Fruit fly (Drosophila melanogaster) Kc167 (cell line): ENCODE measurements around the gene Uba5.

ENCODE experiments used
- Myc ChIP-seq: fragments of >200 bp; optimal IDR thresholded peaks from 2 replicates; lab custom pipeline; 2017; ENCODE audit warnings: missing external identifiers
- Sin3A ChIP-seq: fragments of >200 bp; optimal IDR thresholded peaks from 2 replicates; lab custom pipeline; 2018; ENCODE audit warnings: missing external identifiers
- h ChIP-seq: fragments of >200 bp; optimal IDR thresholded peaks from 3 replicates; lab custom pipeline; 2018; ENCODE audit warnings: missing external identifiers
- insv ChIP-seq: fragments of >200 bp; optimal IDR thresholded peaks from 3 replicates; lab custom pipeline; 2018; ENCODE audit warnings: missing external identifiers
- psq ChIP-seq: fragments of >200 bp; optimal IDR thresholded peaks from 2 replicates; lab custom pipeline; 2017; ENCODE audit warnings: missing external identifiers
- ttk ChIP-seq: sonication (Bioruptor generic); optimal IDR thresholded peaks from 2 replicates; lab custom pipeline; 2017; ENCODE audit warnings: missing external identifiers

Uba5 gene

dm6 chrX:11491473-11491872 is 8.2 kb downstream of the Uba5 start, which contains the start of gene CG33235:
CG33235 (minus strand) TSS chrX:11491573.
- TF ChIP-seq h (lab: Kevin White, UChicago) = no peak
- no peak for TF ChIP-seq insv
- no peak for TF ChIP-seq Sin3A
- TF ChIP-seq ttk (lab: Kevin White, UChicago) = no peak
- no peak for TF ChIP-seq Myc (lab: Kevin White, UChicago)
- TF ChIP-seq psq = no peak

- TF ChIP-seq h (lab: Kevin White, UChicago) (no peak), ttk (lab: Kevin White, UChicago) (no peak), insv (no peak), Myc (lab: Kevin White, UChicago) (no peak)
These were observed 8.9 kb downstream of the Uba5 start for dm6 chrX:11492205-11492604.

dm6 chrX:11492916-11493590 is 9.7 kb downstream of the Uba5 start, which contains the start of gene Drak:
Drak (plus strand) TSS chrX:11493135.
- TF ChIP-seq psq (no peak), ttk (lab: Kevin White, UChicago) (no peak), h (lab: Kevin White, UChicago) (no peak), Sin3A (no peak), insv (no peak), Myc (lab: Kevin White, UChicago) (no peak)

- no peak for TF ChIP-seq Sin3A
- TF ChIP-seq ttk (lab: Kevin White, UChicago) = no peak
- no peak for TF ChIP-seq Myc (lab: Kevin White, UChicago)
- no peak for TF ChIP-seq insv
- TF ChIP-seq psq = no peak
- no peak for TF ChIP-seq h (lab: Kevin White, UChicago)
These were observed 11.5 kb downstream of the Uba5 start for dm6 chrX:11494731-11495277.

- TF ChIP-seq Myc (lab: Kevin White, UChicago) (no peak), insv (no peak), h (lab: Kevin White, UChicago) (no peak), Sin3A (no peak), ttk (lab: Kevin White, UChicago) (no peak), psq (no peak)
These were observed 12.2 kb downstream of the Uba5 start for dm6 chrX:11495474-11495873.

- TF ChIP-seq h (lab: Kevin White, UChicago) (no peak), psq (no peak), Sin3A (no peak), Myc (lab: Kevin White, UChicago) (no peak), ttk (lab: Kevin White, UChicago) (no peak), insv (no peak)
These were observed 12.9 kb downstream of the Uba5 start for dm6 chrX:11496257-11496656.

dm6 chrX:11498143-11498542 is 14.8 kb downstream of the Uba5 start:
- TF ChIP-seq Myc (lab: Kevin White, UChicago) (no peak), psq (no peak), h (lab: Kevin White, UChicago) (no peak), Sin3A (no peak), insv (no peak), ttk (lab: Kevin White, UChicago) (no peak)

dm6 chrX:11499454-11499853 is 16.1 kb downstream of the Uba5 start:
- TF ChIP-seq Myc (lab: Kevin White, UChicago) (no peak), ttk (lab: Kevin White, UChicago) (no peak)

dm6 chrX:11500284-11500683 is 17.0 kb downstream of the Uba5 start:
- TF ChIP-seq psq = no peak

dm6 chrX:11501221-11501961 is 18.1 kb downstream of the Uba5 start:
- TF ChIP-seq Myc (lab: Kevin White, UChicago) (no peak), psq (no peak), h (lab: Kevin White, UChicago) (no peak), insv (no peak), Sin3A (no peak), ttk (lab: Kevin White, UChicago) (no peak)

dm6 chrX:11503625-11504024 is 20.3 kb downstream of the Uba5 start:
- TF ChIP-seq ttk (lab: Kevin White, UChicago) (no peak), h (lab: Kevin White, UChicago) (no peak), Sin3A (no peak), insv (no peak), Myc (lab: Kevin White, UChicago) (no peak), psq (no peak)

dm6 chrX:11506210-11506609 is 22.9 kb downstream of the Uba5 start:
- no peak for TF ChIP-seq ttk (lab: Kevin White, UChicago)
- no peak for TF ChIP-seq Myc (lab: Kevin White, UChicago)
- TF ChIP-seq insv = no peak
- no peak for TF ChIP-seq h (lab: Kevin White, UChicago)
- no peak for TF ChIP-seq Sin3A
- TF ChIP-seq psq = no peak
